Fruit fly (Drosophila melanogaster): ENCODE measurements around the gene CG31465.

CG31465 gene

dm6 chr3R:21853618-21854573 lies 26.7 kb upstream of the CG31465 start (continued):
- TF ChIP-seq ey (GFP tag; optimal IDR thresholded peaks at IDR 0.05) = no peak
- TF ChIP-seq Mio (GFP tag; optimal IDR thresholded peaks at IDR 0.05) = peak; percentile 9
- no peak for TF ChIP-seq Myc (optimal IDR thresholded peaks at IDR 0.05)
- no peak for TF ChIP-seq CG9705 (GFP tag; optimal IDR thresholded peaks at IDR 0.05)
- TF ChIP-seq Dfd (GFP tag; optimal IDR thresholded peaks at IDR 0.05) = no peak

- no peak for TF ChIP-seq Vsx2 (GFP tag; optimal IDR thresholded peaks at IDR 0.05; ENCODE audit: partially characterized antibody)
- peak; percentile 37 for TF ChIP-seq psq (GFP tag; optimal IDR thresholded peaks at IDR 0.05)
Observed at dm6 chr3R:21854574-21855468, 25.8 kb upstream of the CG31465 start.

dm6 chr3R:21855469-21855826 lies 25.2 kb upstream of the CG31465 start:
- TF ChIP-seq N (GFP tag; optimal IDR thresholded peaks at IDR 0.05) = no peak
- no peak for TF ChIP-seq Abd-B (GFP tag; optimal IDR thresholded peaks at IDR 0.05)
- no peak for TF ChIP-seq Hr78 (GFP tag; optimal IDR thresholded peaks at IDR 0.05)
- no peak for TF ChIP-seq Mio (GFP tag; optimal IDR thresholded peaks at IDR 0.05)
- TF ChIP-seq tai (GFP tag; optimal IDR thresholded peaks at IDR 0.05) = no peak
- TF ChIP-seq sage (GFP tag; optimal IDR thresholded peaks at IDR 0.05) = no peak
- no peak for TF ChIP-seq dl (GFP tag; optimal IDR thresholded peaks at IDR 0.05; ENCODE audit: insufficient read depth in 1 of 2, partially characterized antibody in 2 of 2)
- TF ChIP-seq HLH106 (tag; optimal IDR thresholded peaks at IDR 0.05) = no peak
- TF ChIP-seq h (GFP tag; optimal IDR thresholded peaks at IDR 0.05) = no peak
- TF ChIP-seq dmrt93B (GFP tag; optimal IDR thresholded peaks at IDR 0.05) = no peak
- no peak for TF ChIP-seq usp (GFP tag; optimal IDR thresholded peaks at IDR 0.05)
- TF ChIP-seq Hr83 (GFP tag; optimal IDR thresholded peaks at IDR 0.05; ENCODE audit: poor library complexity, severe bottlenecking) = no peak
- no peak for TF ChIP-seq dsf (GFP tag; optimal IDR thresholded peaks at IDR 0.05; ENCODE audit: borderline replicate concordance)
- no peak for TF ChIP-seq Hnf4 (GFP tag; optimal IDR thresholded peaks at IDR 0.05)
- no peak for TF ChIP-seq Dfd (GFP tag; optimal IDR thresholded peaks at IDR 0.05)
- no peak for TF ChIP-seq woc (GFP tag; optimal IDR thresholded peaks at IDR 0.05)

dm6 chr3R:21856098-21856872 lies 24.3 kb upstream of the CG31465 start, which contains the start of gene glec:
Gene glec, minus strand, starts transcription at chr3R:21856266.
- TF ChIP-seq CrebA (GFP tag; optimal IDR thresholded peaks at IDR 0.05; ENCODE audit: borderline replicate concordance) (peak; percentile 64), CG9705 (GFP tag; optimal IDR thresholded peaks at IDR 0.05) (peak; percentile 17), woc (GFP tag; optimal IDR thresholded peaks at IDR 0.05) (peak; percentile 74), dsf (GFP tag; optimal IDR thresholded peaks at IDR 0.05; ENCODE audit: borderline replicate concordance) (no peak), rgr (GFP tag; optimal IDR thresholded peaks at IDR 0.05) (peak; percentile 44), Sp1 (GFP tag; optimal IDR thresholded peaks at IDR 0.05) (peak; percentile 50), jim (GFP tag; optimal IDR thresholded peaks at IDR 0.05) (peak; percentile 82), Hr78 (GFP tag; optimal IDR thresholded peaks at IDR 0.05) (no peak), ey (GFP tag; optimal IDR thresholded peaks at IDR 0.05) (peak; percentile 50), GATAd (GFP tag; optimal IDR thresholded peaks at IDR 0.05) (no peak), usp (GFP tag; optimal IDR thresholded peaks at IDR 0.05) (no peak), OdsH (GFP tag; optimal IDR thresholded peaks at IDR 0.05) (peak; percentile 55), h (GFP tag; optimal IDR thresholded peaks at IDR 0.05) (peak; percentile 55), brk (GFP tag; optimal IDR thresholded peaks at IDR 0.05) (peak; percentile 54), CG32264 (GFP tag; optimal IDR thresholded peaks at IDR 0.05) (peak; percentile 11), br (GFP tag; optimal IDR thresholded peaks at IDR 0.05) (peak; percentile 29), HLH106 (tag; optimal IDR thresholded peaks at IDR 0.05) (no peak), sage (GFP tag; optimal IDR thresholded peaks at IDR 0.05) (peak; percentile 56), psq (GFP tag; optimal IDR thresholded peaks at IDR 0.05) (peak; percentile 62), Mio (GFP tag; optimal IDR thresholded peaks at IDR 0.05) (peak; percentile 28), Dif (GFP tag; optimal IDR thresholded peaks at IDR 0.05; ENCODE audit: partially characterized antibody) (peak; percentile 28), tai (GFP tag; optimal IDR thresholded peaks at IDR 0.05) (peak; percentile 26), N (GFP tag; optimal IDR thresholded peaks at IDR 0.05) (no peak), sv (GFP tag; optimal IDR thresholded peaks at IDR 0.05) (peak; percentile 61), dl (GFP tag; optimal IDR thresholded peaks at IDR 0.05; ENCODE audit: insufficient read depth in 1 of 2, partially characterized antibody in 2 of 2) (no peak), Hnf4 (GFP tag; optimal IDR thresholded peaks at IDR 0.05) (peak; percentile 71), Jra (GFP tag; optimal IDR thresholded peaks at IDR 0.05) (peak; percentile 43), Hr83 (GFP tag; optimal IDR thresholded peaks at IDR 0.05; ENCODE audit: poor library complexity, severe bottlenecking) (peak; percentile 92), Rel (GFP tag; optimal IDR thresholded peaks at IDR 0.05) (peak; percentile 35), Rel (tag; optimal IDR thresholded peaks at IDR 0.05) (peak; percentile 70), fru (GFP tag; optimal IDR thresholded peaks at IDR 0.05) (peak; percentile 30)
